Worm (Caenorhabditis elegans): Measurements from ENCODE around the gene hum-2.

ce11 chrV:9394938-9395639, 9.1 kb downstream of the hum-2 start:
- no peak for TF ChIP-seq elt-2 (tag; optimal IDR thresholded peaks at IDR 0.05)
- TF ChIP-seq tbx-2 (tag; optimal IDR thresholded peaks at IDR 0.05), result no peak
- TF ChIP-seq dve-1 (tag; optimal IDR thresholded peaks at IDR 0.05), result no peak
- TF ChIP-seq zip-5 (tag; optimal IDR thresholded peaks at IDR 0.05), result no peak
- no peak for TF ChIP-seq ahr-1 (tag; optimal IDR thresholded peaks at IDR 0.05)
- TF ChIP-seq F13H6.1 (tag; optimal IDR thresholded peaks at IDR 0.05), result no peak
- TF ChIP-seq pha-4 (tag; optimal IDR thresholded peaks at IDR 0.05), result no peak

Data from whole organism, late embryonic.